Fruit fly (Drosophila melanogaster): Measurements from ENCODE around the gene Taf2.

DNA sequence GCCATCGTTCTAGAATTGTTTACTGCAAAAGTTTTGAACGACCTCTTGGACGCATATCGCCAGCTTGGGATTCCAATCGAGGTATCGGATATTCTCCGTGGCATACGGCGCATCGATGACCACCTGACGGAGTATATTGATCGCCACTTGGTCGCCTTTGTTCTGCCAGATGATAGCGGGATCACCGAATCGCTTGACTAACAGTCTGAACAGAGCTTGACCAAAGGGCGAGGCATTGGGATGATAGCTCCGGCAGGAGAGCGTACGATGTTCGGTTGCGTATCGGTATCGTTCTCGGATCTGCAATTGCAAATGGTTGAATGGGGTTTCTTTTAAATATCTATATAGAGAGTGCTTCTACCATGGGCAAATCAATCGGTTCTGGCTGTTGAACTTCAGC is 5.5 kb upstream of the Taf2 start:
- no peak for TF ChIP-seq Ets98B (GFP tag; IDR thresholded peaks at IDR 0.05)
- TF ChIP-seq Pif1B (GFP tag; optimal IDR thresholded peaks at IDR 0.05): no peak
- no peak for TF ChIP-seq CG12605 (GFP tag; IDR thresholded peaks at IDR 0.05)
- TF ChIP-seq CG34367 (tag; optimal IDR thresholded peaks at IDR 0.05): no peak
- TF ChIP-seq CG13204 (GFP tag; optimal IDR thresholded peaks at IDR 0.05): no peak
- TF ChIP-seq CG9948 (tag; optimal IDR thresholded peaks at IDR 0.05): no peak
- no peak for TF ChIP-seq CG32121 (GFP tag; IDR thresholded peaks at IDR 0.05)
- no peak for TF ChIP-seq gl (tag; optimal IDR thresholded peaks at IDR 0.05)
- TF ChIP-seq CG4496 (GFP tag; IDR thresholded peaks at IDR 0.05): no peak

All from whole organism, pupa.